Worm (Caenorhabditis elegans) whole organism, L2 larva: Measurements from ENCODE around the gene btbd-10.

ENCODE experiments used
- C34F6.9 ChIP-seq: fragments of 150-350 bp; optimal IDR thresholded peaks from 2 replicates; lab custom pipeline; 2014; ENCODE audit warnings: missing biosample characterization, missing genetic modification characterization
- F13H6.1 ChIP-seq: sonication (generic microtip); optimal IDR thresholded peaks from 2 replicates; lab custom pipeline; 2016; ENCODE audit warnings: missing genetic modification characterization, missing compliant biosample characterization
- R02D3.7 ChIP-seq: fragments of 150-350 bp; optimal IDR thresholded peaks from 2 replicates; lab custom pipeline; 2014; ENCODE audit warnings: missing biosample characterization, missing genetic modification characterization
- Y55F3AM.14 ChIP-seq: fragments of 200-800 bp; sonication (Bioruptor generic); optimal IDR thresholded peaks from 2 replicates; lab custom pipeline; 2018; ENCODE audit warnings: mild to moderate bottlenecking, missing genetic modification characterization, missing compliant biosample characterization
- aly-2 ChIP-seq: fragments of 150-350 bp; optimal IDR thresholded peaks from 2 replicates; lab custom pipeline; 2014; ENCODE audit warnings: missing biosample characterization, missing genetic modification characterization
- ama-1 ChIP-seq: fragments of 150-350 bp; optimal IDR thresholded peaks from 2 replicates; lab custom pipeline; 2018; ENCODE audit warnings: inconsistent platforms
- ceh-16 ChIP-seq: fragments of 150-350 bp; optimal IDR thresholded peaks from 2 replicates; lab custom pipeline; 2014; ENCODE audit warnings: missing biosample characterization, missing genetic modification characterization
- ceh-82 ChIP-seq: fragments of 150-350 bp; optimal IDR thresholded peaks from 2 replicates; lab custom pipeline; 2014; ENCODE audit warnings: missing biosample characterization, missing genetic modification characterization
- crh-2 ChIP-seq: sonication (generic microtip); optimal IDR thresholded peaks from 2 replicates; lab custom pipeline; 2017; ENCODE audit warnings: missing biosample characterization, missing genetic modification characterization
- dmd-4 ChIP-seq: sonication (generic microtip); optimal IDR thresholded peaks from 2 replicates; lab custom pipeline; 2017; ENCODE audit warnings: missing biosample characterization, missing genetic modification characterization
- egl-27 ChIP-seq: sonication (generic microtip); optimal IDR thresholded peaks from 3 replicates; lab custom pipeline; 2017; ENCODE audit warnings: missing biosample characterization, missing genetic modification reagents, missing genetic modification characterization
- elt-3 ChIP-seq: sonication (generic microtip); optimal IDR thresholded peaks from 2 replicates; lab custom pipeline; 2017; ENCODE audit warnings: missing biosample characterization, missing genetic modification characterization
- fos-1 ChIP-seq: fragments of 150-350 bp; optimal IDR thresholded peaks from 2 replicates; lab custom pipeline; 2014; ENCODE audit warnings: missing biosample characterization, missing genetic modification characterization
- gmeb-1 ChIP-seq: fragments of 150-350 bp; optimal IDR thresholded peaks from 2 replicates; lab custom pipeline; 2014; ENCODE audit warnings: missing biosample characterization, missing genetic modification characterization
- lin-11 ChIP-seq: fragments of 150-350 bp; sonication (generic microtip); optimal IDR thresholded peaks from 2 replicates; lab custom pipeline; 2014; ENCODE audit warnings: missing biosample characterization, missing genetic modification characterization, inconsistent platforms, mixed read lengths
- lin-13 ChIP-seq: fragments of 150-350 bp; optimal IDR thresholded peaks from 2 replicates; lab custom pipeline; 2014; ENCODE audit warnings: missing biosample characterization, missing genetic modification reagents, missing genetic modification characterization
- lin-39 ChIP-seq: fragments of 150-350 bp; optimal IDR thresholded peaks from 2 replicates; lab custom pipeline; 2014; ENCODE audit warnings: missing biosample characterization, missing genetic modification reagents, missing genetic modification characterization
- mab-5 ChIP-seq: fragments of 150-350 bp; optimal IDR thresholded peaks from 2 replicates; lab custom pipeline; 2014; ENCODE audit warnings: missing biosample characterization, missing genetic modification characterization
- mbf-1 ChIP-seq: sonication (generic microtip); optimal IDR thresholded peaks from 2 replicates; lab custom pipeline; 2017; ENCODE audit warnings: missing biosample characterization, missing genetic modification characterization
- nhr-12 ChIP-seq: fragments of 150-350 bp; optimal IDR thresholded peaks from 2 replicates; lab custom pipeline; 2014; ENCODE audit warnings: missing biosample characterization, missing genetic modification characterization
- nhr-21 ChIP-seq: fragments of 150-350 bp; optimal IDR thresholded peaks from 2 replicates; lab custom pipeline; 2014; ENCODE audit warnings: missing biosample characterization, missing genetic modification characterization
- nhr-23 ChIP-seq: fragments of 150-350 bp; optimal IDR thresholded peaks from 2 replicates; lab custom pipeline; 2014; ENCODE audit warnings: missing biosample characterization, missing genetic modification reagents, missing genetic modification characterization
- nhr-237 ChIP-seq: fragments of 150-350 bp; optimal IDR thresholded peaks from 2 replicates; lab custom pipeline; 2014; ENCODE audit warnings: missing biosample characterization, missing genetic modification characterization
- nhr-25 ChIP-seq: fragments of 150-350 bp; sonication (generic microtip); optimal IDR thresholded peaks from 3 replicates; lab custom pipeline; 2014; ENCODE audit warnings: missing biosample characterization, missing genetic modification characterization
- nhr-77 ChIP-seq: fragments of 150-350 bp; optimal IDR thresholded peaks from 2 replicates; lab custom pipeline; 2014; ENCODE audit warnings: missing biosample characterization, missing genetic modification characterization
- sem-4 ChIP-seq: fragments of 150-350 bp; optimal IDR thresholded peaks from 2 replicates; lab custom pipeline; 2014; ENCODE audit warnings: missing biosample characterization, missing genetic modification reagents, missing genetic modification characterization
- skn-1 ChIP-seq: sonication (generic microtip); optimal IDR thresholded peaks from 2 replicates; lab custom pipeline; 2017; ENCODE audit warnings: missing biosample characterization, missing genetic modification characterization
- sma-3 ChIP-seq: sonication (generic microtip); optimal IDR thresholded peaks from 2 replicates; lab custom pipeline; 2016; ENCODE audit warnings: missing genetic modification reagents, missing genetic modification characterization, missing compliant biosample characterization
- snpc-4 ChIP-seq: fragments of 150-350 bp; optimal IDR thresholded peaks from 2 replicates; lab custom pipeline; 2014; ENCODE audit warnings: missing biosample characterization, missing genetic modification characterization
- unc-55 ChIP-seq: fragments of 150-350 bp; sonication (generic microtip); optimal IDR thresholded peaks from 3 replicates; lab custom pipeline; 2014; ENCODE audit warnings: missing biosample characterization, missing genetic modification reagents, missing genetic modification characterization
- zag-1 ChIP-seq: fragments of 150-350 bp; optimal IDR thresholded peaks from 2 replicates; lab custom pipeline; 2014; ENCODE audit warnings: missing biosample characterization, missing genetic modification characterization
- ztf-1 ChIP-seq: fragments of 200-800 bp; sonication (Bioruptor generic); conservative IDR thresholded peaks from 2 replicates; pipeline ENCODE4 v1.3.6; 2022; ENCODE audit warnings: missing genetic modification characterization, missing compliant biosample characterization
- ztf-11 ChIP-seq: sonication (generic microtip); optimal IDR thresholded peaks from 2 replicates; lab custom pipeline; 2017; ENCODE audit warnings: missing biosample characterization, missing genetic modification characterization
- ztf-4 ChIP-seq: fragments of 150-350 bp; optimal IDR thresholded peaks from 2 replicates; lab custom pipeline; 2014; ENCODE audit warnings: missing biosample characterization, missing genetic modification characterization

The btbd-10 gene

DNA sequence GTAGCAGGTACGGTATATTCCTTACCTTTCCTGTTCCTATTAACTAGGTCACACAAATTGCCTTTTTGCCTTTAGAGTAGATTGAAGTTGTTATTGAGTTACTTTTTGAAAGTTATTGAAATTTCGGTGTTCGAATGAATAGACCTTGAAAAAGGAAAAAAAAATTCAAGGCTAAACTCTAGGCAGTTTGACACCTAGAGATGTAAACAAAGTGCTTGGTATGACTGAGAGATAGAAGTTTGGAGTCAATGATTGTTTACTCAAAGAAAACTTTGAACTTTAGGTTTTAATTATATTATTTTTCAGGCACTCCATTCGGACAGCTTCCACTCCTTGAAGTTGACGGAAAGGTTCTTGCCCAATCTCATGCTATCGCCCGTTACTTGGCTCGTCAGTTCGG, 22.3 kb upstream of the btbd-10 start:
- TF ChIP-seq elt-3 (no peak), R02D3.7 (tag; lab: Kevin White, UChicago) (no peak), aly-2 (tag; lab: Kevin White, UChicago) (no peak), nhr-25 (tag; lab: Kevin White, UChicago) (peak; percentile 38), ztf-1 (no peak), crh-2 (tag; lab: Kevin White, UChicago) (peak; percentile 1), C34F6.9 (tag; lab: Kevin White, UChicago) (no peak), ceh-82 (no peak), lin-11 (no peak)

DNA sequence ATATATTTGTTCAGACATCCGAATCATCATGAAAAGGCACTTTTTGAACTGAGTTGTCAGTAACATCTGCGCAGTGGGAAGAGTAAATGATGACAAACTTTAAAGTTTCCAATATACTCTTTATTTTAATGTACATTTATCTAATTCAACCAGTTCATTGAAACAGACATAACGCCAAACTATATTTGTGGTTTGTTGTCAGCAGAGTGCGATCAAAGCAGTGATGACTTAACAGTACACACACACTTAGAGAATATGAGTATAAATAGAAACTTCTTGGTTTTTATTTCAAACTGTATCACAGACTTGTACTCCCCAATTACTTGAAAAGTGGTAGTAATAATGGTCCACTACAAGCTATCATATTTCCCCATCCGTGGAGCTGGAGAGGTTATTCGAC, 21.4 kb upstream of the btbd-10 start, which contains the start of gene gst-8:
Gene gst-8, plus strand, starts transcription at position 301 of the 400 bp plus-strand sequence.
- TF ChIP-seq Y55F3AM.14 (GFP tag; lab: Kevin White, UChicago) (no peak), unc-55 (GFP tag; lab: Kevin White, UChicago) (no peak), snpc-4 (tag; lab: Kevin White, UChicago) (no peak), skn-1 (tag; lab: Kevin White, UChicago) (peak; percentile 56)

DNA sequence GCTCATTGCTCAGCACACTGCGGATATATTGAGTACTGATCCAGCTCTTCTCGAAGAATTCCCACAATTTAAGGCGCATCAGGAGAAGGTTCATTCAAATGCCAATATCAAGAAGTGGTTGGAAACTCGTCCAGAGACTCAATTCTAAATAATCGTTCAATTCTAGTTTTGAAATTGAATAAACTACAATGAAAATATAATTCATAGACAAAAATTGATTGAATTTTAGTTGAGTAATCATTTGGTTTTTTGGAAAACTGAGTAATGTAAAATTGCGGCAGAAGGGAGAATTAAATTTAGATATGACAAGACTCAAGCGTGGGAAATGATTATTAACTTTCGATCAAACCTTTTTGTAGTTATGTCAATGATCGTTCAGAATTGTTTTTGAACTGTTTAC, 20.4 kb upstream of the btbd-10 start:
- TF ChIP-seq nhr-21 (tag; lab: Kevin White, UChicago), result no peak
- no peak for TF ChIP-seq snpc-4 (tag; lab: Kevin White, UChicago)
- TF ChIP-seq fos-1, result no peak
- no peak for TF ChIP-seq C34F6.9 (tag; lab: Kevin White, UChicago)
- no peak for TF ChIP-seq ceh-16 (tag; lab: Kevin White, UChicago)
- TF ChIP-seq ztf-11 (tag; lab: Kevin White, UChicago), result no peak
- no peak for TF ChIP-seq sem-4 (tag; lab: Kevin White, UChicago)
- TF ChIP-seq gmeb-1 (tag; lab: Kevin White, UChicago), result no peak
- no peak for TF ChIP-seq ztf-4 (tag; lab: Kevin White, UChicago)
- TF ChIP-seq F13H6.1 (tag; lab: Kevin White, UChicago), result no peak
- TF ChIP-seq dmd-4 (tag; lab: Kevin White, UChicago), result no peak
- no peak for TF ChIP-seq lin-39 (tag; lab: Kevin White, UChicago)
- TF ChIP-seq egl-27 (tag; lab: Kevin White, UChicago), result no peak
- no peak for TF ChIP-seq mbf-1 (tag; lab: Kevin White, UChicago)
- TF ChIP-seq elt-3, result no peak
- no peak for TF ChIP-seq nhr-23 (tag; lab: Kevin White, UChicago)
- no peak for TF ChIP-seq lin-11
- TF ChIP-seq nhr-77, result no peak
- no peak for TF ChIP-seq nhr-12 (tag; lab: Kevin White, UChicago)
- no peak for TF ChIP-seq mab-5 (tag; lab: Kevin White, UChicago)

DNA sequence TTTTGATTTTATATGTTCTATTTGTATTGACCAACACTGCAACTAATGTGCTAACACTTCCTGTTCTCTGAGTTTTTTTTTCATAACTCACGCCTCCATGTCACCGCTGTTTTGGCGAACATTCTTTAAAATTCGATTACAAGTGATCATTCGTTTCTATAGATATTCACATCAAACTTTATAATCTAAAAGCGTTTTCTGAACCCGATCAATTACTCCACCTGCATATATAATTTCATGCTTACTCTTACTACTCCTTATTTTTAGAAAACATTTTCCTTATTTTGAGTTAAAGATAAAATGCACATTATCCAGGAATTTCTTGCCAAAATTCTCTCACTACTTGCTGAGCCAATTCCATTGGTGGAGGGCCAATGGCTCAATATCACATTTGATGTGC, 18.8 kb upstream of the btbd-10 start, which contains the start of gene R05F9.7:
Gene R05F9.7, plus strand, starts transcription at position 301 of the 400 bp plus-strand sequence.
- no peak for TF ChIP-seq lin-11
- TF ChIP-seq egl-27 (tag; lab: Kevin White, UChicago), result no peak
- no peak for TF ChIP-seq crh-2 (tag; lab: Kevin White, UChicago)
- no peak for TF ChIP-seq R02D3.7 (tag; lab: Kevin White, UChicago)
- no peak for TF ChIP-seq lin-13 (GFP tag; lab: Kevin White, UChicago)
- TF ChIP-seq sma-3, result no peak
- TF ChIP-seq nhr-237 (tag; lab: Kevin White, UChicago), result no peak
- no peak for TF ChIP-seq zag-1 (tag; lab: Kevin White, UChicago)
- TF ChIP-seq aly-2 (tag; lab: Kevin White, UChicago), result no peak
- no peak for TF ChIP-seq nhr-77
- no peak for TF ChIP-seq Y55F3AM.14 (GFP tag; lab: Kevin White, UChicago)
- no peak for TF ChIP-seq F13H6.1 (tag; lab: Kevin White, UChicago)
- no peak for TF ChIP-seq ama-1 (lab: Kevin White, UChicago)
